Fruit fly (Drosophila melanogaster) whole organism, adult: ENCODE results near the gene hdly.

Source experiments
- CG11617 ChIP-seq: fragments of 200-800 bp; sonication (Bioruptor generic); optimal IDR thresholded peaks from 2 replicates; lab custom pipeline; 2017; ENCODE audit warnings: mild to moderate bottlenecking, missing biosample characterization, missing genetic modification reagents, missing genetic modification characterization
- CG14711 ChIP-seq: fragments of 200-800 bp; sonication (Bioruptor generic); optimal IDR thresholded peaks from 2 replicates; lab custom pipeline; 2018; ENCODE audit warnings: missing biosample characterization, mild to moderate bottlenecking, missing genetic modification characterization, moderate library complexity
- CG33017 ChIP-seq: fragments of 200-800 bp; sonication (Bioruptor generic); optimal IDR thresholded peaks from 2 replicates; lab custom pipeline; 2018; ENCODE audit warnings: missing biosample characterization, mild to moderate bottlenecking, missing genetic modification characterization, moderate library complexity
- CG5204 ChIP-seq: fragments of 200-800 bp; sonication (Bioruptor generic); optimal IDR thresholded peaks from 2 replicates; lab custom pipeline; 2016; ENCODE audit warnings: missing biosample characterization, missing genetic modification characterization
- CG7101 ChIP-seq: fragments of 200-800 bp; sonication (Bioruptor generic); optimal IDR thresholded peaks from 2 replicates; lab custom pipeline; 2018; ENCODE audit warnings: missing biosample characterization, mild to moderate bottlenecking, missing genetic modification characterization, moderate library complexity
- Hr96 ChIP-seq: fragments of 200-800 bp; sonication (Bioruptor generic); optimal IDR thresholded peaks from 2 replicates; lab custom pipeline; 2016; ENCODE audit warnings: missing biosample characterization, missing genetic modification characterization
- Mnt ChIP-seq: fragments of 200-800 bp; sonication (Bioruptor generic); optimal IDR thresholded peaks from 2 replicates; lab custom pipeline; 2016; ENCODE audit warnings: missing biosample characterization, mild to moderate bottlenecking, missing genetic modification characterization
- bab1 ChIP-seq: fragments of 200-800 bp; sonication (Bioruptor generic); optimal IDR thresholded peaks from 3 replicates; lab custom pipeline; 2019; ENCODE audit warnings: missing biosample characterization, mild to moderate bottlenecking, missing genetic modification characterization, moderate library complexity
- cic ChIP-seq: fragments of 200-800 bp; sonication (Bioruptor generic); optimal IDR thresholded peaks from 2 replicates; lab custom pipeline; 2017; ENCODE audit warnings: missing biosample characterization, mild to moderate bottlenecking, missing genetic modification characterization, moderate library complexity
- cnc ChIP-seq, 2 experiments: fragments of >200 bp; optimal IDR thresholded peaks; 2 replicates each; lab custom pipeline; 2017
- pad ChIP-seq: fragments of 200-800 bp; sonication (Bioruptor generic); optimal IDR thresholded peaks from 3 replicates; lab custom pipeline; 2017; ENCODE audit warnings: missing biosample characterization, missing genetic modification characterization, mild to moderate bottlenecking, moderate library complexity, missing genetic modification reagents
- tj ChIP-seq: fragments of 200-800 bp; sonication (Bioruptor generic); optimal IDR thresholded peaks from 3 replicates; lab custom pipeline; 2017; ENCODE audit warnings: missing biosample characterization, mild to moderate bottlenecking, missing genetic modification characterization, moderate library complexity
- toe ChIP-seq: fragments of 200-800 bp; sonication (Bioruptor generic); optimal IDR thresholded peaks from 2 replicates; lab custom pipeline; 2016; ENCODE audit warnings: missing biosample characterization, missing genetic modification characterization

- TF ChIP-seq tj (GFP tag; lab: Kevin White, UChicago) (no peak), toe (GFP tag; lab: Kevin White, UChicago) (no peak), CG14711 (no peak), Hr96 (no peak), cnc (optimal IDR thresholded peaks at IDR 0.05; lab: Kevin White, UChicago) (no peak), bab1 (GFP tag; lab: Kevin White, UChicago) (no peak), CG5204 (GFP tag; lab: Kevin White, UChicago) (no peak), pad (no peak), cic (GFP tag; lab: Kevin White, UChicago) (no peak), Mnt (GFP tag; lab: Kevin White, UChicago) (no peak), CG33017 (no peak), CG7101 (no peak), CG11617 (GFP tag; lab: Kevin White, UChicago) (no peak)
Measured at dm6 chr3R:20949175-20949748, 35.2 kb downstream of the hdly start.
